Worm (Caenorhabditis elegans) whole organism, mixed stage, embryonic: ENCODE data around the gene C16B8.3.

Experiments
- bed-3 ChIP-seq: fragments of 200-800 bp; sonication (Bioruptor generic); optimal IDR thresholded peaks from 3 replicates; lab custom pipeline; 2018; ENCODE audit warnings: mild to moderate bottlenecking, missing genetic modification characterization, moderate library complexity, missing compliant biosample characterization
- lin-13 ChIP-seq: fragments of 150-350 bp; optimal IDR thresholded peaks from 2 replicates; lab custom pipeline; 2014; ENCODE audit warnings: missing biosample characterization, missing genetic modification characterization
- lsy-2 ChIP-seq: fragments of 150-350 bp; optimal IDR thresholded peaks from 2 replicates; lab custom pipeline; 2014; ENCODE audit warnings: missing biosample characterization, missing genetic modification characterization
- mep-1 ChIP-seq: fragments of 150-350 bp; optimal IDR thresholded peaks from 2 replicates; lab custom pipeline; 2017; ENCODE audit warnings: missing biosample characterization, missing genetic modification reagents, missing genetic modification characterization, inconsistent platforms
- nhr-12 ChIP-seq: fragments of 150-350 bp; optimal IDR thresholded peaks from 2 replicates; lab custom pipeline; 2014; ENCODE audit warnings: missing biosample characterization, missing genetic modification characterization
- nhr-237 ChIP-seq: fragments of 150-350 bp; optimal IDR thresholded peaks from 2 replicates; lab custom pipeline; 2014; ENCODE audit warnings: missing biosample characterization, missing genetic modification characterization
- nhr-28 ChIP-seq: fragments of 150-350 bp; optimal IDR thresholded peaks from 2 replicates; lab custom pipeline; 2014; ENCODE audit warnings: missing biosample characterization, missing genetic modification characterization
- nhr-76 ChIP-seq: sonication (generic microtip); optimal IDR thresholded peaks from 2 replicates; lab custom pipeline; 2017; ENCODE audit warnings: missing biosample characterization, missing genetic modification characterization
- pha-4 ChIP-seq: fragments of 150-350 bp; optimal IDR thresholded peaks from 2 replicates; lab custom pipeline; 2018; ENCODE audit warnings: missing biosample characterization, missing genetic modification reagents, missing genetic modification characterization
- snpc-4 ChIP-seq: fragments of 150-350 bp; optimal IDR thresholded peaks from 2 replicates; lab custom pipeline; 2014; ENCODE audit warnings: missing biosample characterization, missing genetic modification characterization
- unc-62 ChIP-seq: fragments of 150-350 bp; optimal IDR thresholded peaks from 2 replicates; lab custom pipeline; 2014; ENCODE audit warnings: missing biosample characterization, missing genetic modification reagents, missing genetic modification characterization
- zip-8 ChIP-seq: fragments of 150-350 bp; optimal IDR thresholded peaks from 2 replicates; lab custom pipeline; 2014; ENCODE audit warnings: missing biosample characterization, missing genetic modification characterization
- ztf-11 ChIP-seq: fragments of 150-350 bp; optimal IDR thresholded peaks from 2 replicates; lab custom pipeline; 2014; ENCODE audit warnings: missing biosample characterization, missing genetic modification characterization

ce11 chrX:3920101-3920500, 48.3 kb downstream of the C16B8.3 start, which contains the start of gene T22B2.2:
- TF ChIP-seq nhr-76 (tag; lab: Kevin White, UChicago) = no peak
- TF ChIP-seq lin-13 (tag; lab: Kevin White, UChicago) = no peak
- no peak for TF ChIP-seq snpc-4 (tag; lab: Kevin White, UChicago)
- TF ChIP-seq nhr-12 (tag; lab: Kevin White, UChicago) = no peak
- no peak for TF ChIP-seq lsy-2
- no peak for TF ChIP-seq unc-62 (GFP tag; lab: Kevin White, UChicago)
- no peak for TF ChIP-seq zip-8 (tag; lab: Kevin White, UChicago)
- no peak for TF ChIP-seq nhr-28
- no peak for TF ChIP-seq pha-4 (tag; lab: Kevin White, UChicago)
- no peak for TF ChIP-seq mep-1 (tag; lab: Kevin White, UChicago)
- TF ChIP-seq bed-3 (GFP tag; lab: Kevin White, UChicago) = no peak
- no peak for TF ChIP-seq nhr-237 (tag; lab: Kevin White, UChicago)
- no peak for TF ChIP-seq ztf-11 (tag; lab: Kevin White, UChicago)
